Worm (Caenorhabditis elegans): ENCODE results near the gene F01F1.2.

F01F1.2 gene

DNA sequence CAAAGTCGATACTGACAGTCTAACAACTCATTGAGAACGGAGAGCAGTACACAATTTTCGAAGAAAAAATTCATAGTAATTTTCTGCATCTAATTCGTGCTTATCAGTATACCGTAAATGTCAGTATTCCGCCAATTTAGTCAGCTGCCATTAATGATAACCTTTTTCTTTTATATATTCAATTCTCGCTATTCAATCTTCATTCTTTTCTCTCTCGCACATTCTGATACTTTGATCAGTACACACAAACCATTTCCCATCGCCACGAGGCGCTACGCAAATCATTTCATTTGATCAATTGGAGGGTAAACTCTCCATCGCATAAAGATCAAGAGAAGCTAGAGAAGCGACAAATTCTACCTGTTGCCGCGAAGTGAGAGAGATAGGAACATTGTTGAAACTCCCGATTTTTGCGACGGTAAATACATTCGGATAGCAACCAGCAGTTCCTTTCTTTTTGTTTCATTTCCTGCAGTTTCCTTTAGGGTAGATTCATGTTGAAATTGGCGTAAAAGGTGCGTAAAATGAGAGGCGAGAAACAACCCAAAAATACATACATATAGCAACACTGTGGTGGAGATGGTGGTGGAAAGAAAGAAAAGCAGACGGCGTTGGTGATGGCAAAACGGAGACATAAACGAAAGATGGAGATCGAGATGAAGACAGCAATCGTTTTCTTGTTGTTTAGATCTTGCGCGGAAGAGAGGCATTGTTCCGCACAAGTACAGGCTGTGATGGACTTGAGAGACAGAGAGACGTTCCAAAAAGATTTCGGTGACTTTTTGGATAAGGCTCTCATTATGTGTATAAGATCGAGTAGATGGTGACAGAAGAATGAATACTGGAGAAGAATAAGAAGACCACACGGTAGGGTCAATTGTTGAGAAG, 40.0 kb upstream of the F01F1.2 start (continued):
- TF ChIP-seq hlh-17 (GFP tag; optimal IDR thresholded peaks at IDR 0.05; ENCODE audit: borderline replicate concordance): no peak
- TF ChIP-seq fos-1 (tag; optimal IDR thresholded peaks at IDR 0.05): no peak
- TF ChIP-seq lin-13 (GFP tag; optimal IDR thresholded peaks at IDR 0.05): no peak
- TF ChIP-seq ceh-90 (tag; optimal IDR thresholded peaks at IDR 0.05): no peak
- no peak for TF ChIP-seq lir-3 (tag; optimal IDR thresholded peaks at IDR 0.05; ENCODE audit: poor library complexity)
- peak; percentile 25 for TF ChIP-seq mep-1 (tag; optimal IDR thresholded peaks at IDR 0.05)
- TF ChIP-seq ceh-88 (GFP tag; IDR thresholded peaks at IDR 0.05): no peak
- TF ChIP-seq C16A3.4 (tag; optimal IDR thresholded peaks at IDR 0.05): peak; percentile 52
- TF ChIP-seq lsy-2 (tag; optimal IDR thresholded peaks at IDR 0.05): peak in 1 of 2 experiments; percentile 46

ce11 chrIII:5839147-5839546, 39.2 kb upstream of the F01F1.2 start:
- TF ChIP-seq lin-39 (tag; optimal IDR thresholded peaks at IDR 0.05): no peak
- TF ChIP-seq elt-3 (tag; optimal IDR thresholded peaks at IDR 0.05): peak in 3 of 6 experiments; percentile 5 to 85 (median 78)
- TF ChIP-seq mep-1 (tag; optimal IDR thresholded peaks at IDR 0.05): peak; percentile 28
- TF ChIP-seq C04F5.9 (tag; optimal IDR thresholded peaks at IDR 0.05): no peak
- no peak for TF ChIP-seq Y116A8C.19 (tag; optimal IDR thresholded peaks at IDR 0.05; ENCODE audit: borderline replicate concordance)
- no peak for TF ChIP-seq ama-1 (optimal IDR thresholded peaks at IDR 0.05)
- TF ChIP-seq lin-13 (GFP tag; optimal IDR thresholded peaks at IDR 0.05): no peak
- TF ChIP-seq mef-2 (tag; optimal IDR thresholded peaks at IDR 0.05): no peak
- no peak for TF ChIP-seq nhr-12 (tag; optimal IDR thresholded peaks at IDR 0.05)
- TF ChIP-seq tlp-1 (tag; optimal IDR thresholded peaks at IDR 0.05): no peak
- TF ChIP-seq aly-2 (tag; optimal IDR thresholded peaks at IDR 0.05): no peak
- peak; percentile 75 for TF ChIP-seq elt-2 (tag; optimal IDR thresholded peaks at IDR 0.05)
- peak; percentile 9 for TF ChIP-seq snu-23 (GFP tag; optimal IDR thresholded peaks at IDR 0.05)
- peak; percentile 24 for TF ChIP-seq hpl-2 (GFP tag; optimal IDR thresholded peaks at IDR 0.05)
- peak; percentile 59 for TF ChIP-seq nhr-71 (tag; optimal IDR thresholded peaks at IDR 0.05)
- no peak for TF ChIP-seq ceh-63 (GFP tag; optimal IDR thresholded peaks at IDR 0.05)
- TF ChIP-seq lsy-2 (tag; optimal IDR thresholded peaks at IDR 0.05): peak; percentile 21 to 49
- TF ChIP-seq lin-14 (GFP tag; optimal IDR thresholded peaks at IDR 0.05): peak; percentile 25
- peak; percentile 72 for TF ChIP-seq nhr-85 (tag)
- no peak for TF ChIP-seq mab-9 (GFP tag; IDR thresholded peaks at IDR 0.05)
- no peak for TF ChIP-seq xbp-1 (tag; optimal IDR thresholded peaks at IDR 0.05)
- peak; percentile 21 for TF ChIP-seq tbx-2 (tag; optimal IDR thresholded peaks at IDR 0.05)
- TF ChIP-seq sox-4 (tag; optimal IDR thresholded peaks at IDR 0.05): no peak
- no peak for TF ChIP-seq ets-5 (GFP tag; IDR thresholded peaks at IDR 0.05)
- no peak for TF ChIP-seq F16B12.6 (tag; optimal IDR thresholded peaks at IDR 0.05)
- no peak for TF ChIP-seq sptf-1 (tag; optimal IDR thresholded peaks at IDR 0.05)
- no peak for TF ChIP-seq grh-1 (GFP tag; IDR thresholded peaks at IDR 0.05)
- TF ChIP-seq unc-62 (GFP tag; optimal IDR thresholded peaks at IDR 0.05): no peak
- TF ChIP-seq nhr-20 (tag; optimal IDR thresholded peaks at IDR 0.05): peak; percentile 35
- peak in 1 of 3 experiments; percentile 7 for TF ChIP-seq dpl-1 (GFP tag; optimal IDR thresholded peaks at IDR 0.05)
- no peak for TF ChIP-seq zip-4 (GFP tag; optimal IDR thresholded peaks at IDR 0.05)
- TF ChIP-seq nhr-90 (tag; optimal IDR thresholded peaks at IDR 0.05; ENCODE audit: poor library complexity): peak; percentile 53
- TF ChIP-seq skn-1 (tag; optimal IDR thresholded peaks at IDR 0.05): no peak
- no peak for TF ChIP-seq egl-13 (tag; optimal IDR thresholded peaks at IDR 0.05)
- TF ChIP-seq lin-35 (GFP tag; optimal IDR thresholded peaks at IDR 0.05): peak in 1 of 2 experiments; percentile 41
